Fruit fly (Drosophila melanogaster) whole organism, embryonic: ENCODE results near the gene CG7985.

Experiments used
- Bgb ChIP-seq: fragments of 200-800 bp; sonication (Bioruptor generic); IDR thresholded peaks from 2 replicates; pipeline ENCODE4 v1.3.6; 2022; ENCODE audit warnings: missing biosample characterization, missing genetic modification characterization; ENCODE audit not compliant: partially characterized antibody
- CG10321 ChIP-seq: fragments of 200-800 bp; sonication (Bioruptor generic); IDR thresholded peaks from 2 replicates; pipeline ENCODE4 v1.3.6; 2022; ENCODE audit warnings: missing biosample characterization, missing genetic modification characterization
- CG10462 ChIP-seq: fragments of 200-800 bp; sonication (Bioruptor generic); optimal IDR thresholded peaks from 2 replicates; lab custom pipeline; 2016; ENCODE audit warnings: missing biosample characterization, missing genetic modification characterization
- CG10565 ChIP-seq: fragments of 200-800 bp; sonication (Bioruptor generic); optimal IDR thresholded peaks from 3 replicates; lab custom pipeline; 2016; ENCODE audit warnings: missing biosample characterization, mild to moderate bottlenecking, missing genetic modification characterization
- CG1233 ChIP-seq: fragments of 200-800 bp; sonication (Bioruptor generic); optimal IDR thresholded peaks from 4 replicates; lab custom pipeline; 2018; ENCODE audit warnings: missing biosample characterization, mild to moderate bottlenecking, missing genetic modification characterization
- CG13424 ChIP-seq: fragments of 200-800 bp; sonication (Bioruptor generic); optimal IDR thresholded peaks from 2 replicates; lab custom pipeline; 2019; ENCODE audit warnings: missing biosample characterization, mild to moderate bottlenecking, missing genetic modification characterization, moderate library complexity
- CG14050 ChIP-seq: fragments of 200-800 bp; sonication (Bioruptor generic); IDR thresholded peaks from 3 replicates; pipeline ENCODE4 v1.3.6; 2022; ENCODE audit warnings: missing biosample characterization, missing genetic modification characterization
- CG14965 ChIP-seq: fragments of 200-800 bp; sonication (Bioruptor generic); optimal IDR thresholded peaks from 2 replicates; lab custom pipeline; 2016; ENCODE audit warnings: missing biosample characterization, missing genetic modification characterization, borderline replicate concordance
- CG15269 ChIP-seq: fragments of 200-800 bp; sonication (Bioruptor generic); optimal IDR thresholded peaks from 2 replicates; lab custom pipeline; 2018; ENCODE audit warnings: missing biosample characterization, mild to moderate bottlenecking, missing genetic modification characterization, moderate library complexity
- CG1647 ChIP-seq: fragments of 200-800 bp; sonication (Bioruptor generic); optimal IDR thresholded peaks from 3 replicates; lab custom pipeline; 2016; ENCODE audit warnings: missing biosample characterization, missing genetic modification characterization
- CG17829 ChIP-seq: fragments of 200-800 bp; optimal IDR thresholded peaks from 2 replicates; lab custom pipeline; 2019; ENCODE audit warnings: missing biosample characterization, mild to moderate bottlenecking, missing genetic modification characterization, moderate library complexity
- CG2116 ChIP-seq: fragments of 200-800 bp; sonication (Bioruptor generic); optimal IDR thresholded peaks from 3 replicates; lab custom pipeline; 2018; ENCODE audit warnings: missing biosample characterization, mild to moderate bottlenecking, missing genetic modification characterization
- CG2199 ChIP-seq: fragments of 200-800 bp; sonication (Bioruptor generic); IDR thresholded peaks from 3 replicates; pipeline ENCODE4 v1.3.6; 2022; ENCODE audit warnings: missing biosample characterization, missing genetic modification characterization
- CG2712 ChIP-seq: fragments of 200-800 bp; optimal IDR thresholded peaks from 3 replicates; lab custom pipeline; 2019; ENCODE audit warnings: missing biosample characterization, mild to moderate bottlenecking, missing genetic modification characterization, moderate library complexity
- CG33557 ChIP-seq: fragments of 200-800 bp; sonication (Bioruptor generic); optimal IDR thresholded peaks from 2 replicates; lab custom pipeline; 2019; ENCODE audit warnings: missing biosample characterization, mild to moderate bottlenecking, missing genetic modification characterization, moderate library complexity
- CG6254 ChIP-seq: fragments of 200-800 bp; sonication (Bioruptor generic); optimal IDR thresholded peaks from 3 replicates; lab custom pipeline; 2017; ENCODE audit warnings: mild to moderate bottlenecking, missing biosample characterization, missing genetic modification reagents, missing genetic modification characterization
- CG6689 ChIP-seq: fragments of 200-800 bp; sonication (Bioruptor generic); IDR thresholded peaks from 2 replicates; pipeline ENCODE4 v1.3.6; 2022; ENCODE audit warnings: missing biosample characterization, missing genetic modification characterization
- CG8944 ChIP-seq: fragments of 200-800 bp; sonication (Bioruptor generic); optimal IDR thresholded peaks from 3 replicates; lab custom pipeline; 2016; ENCODE audit warnings: missing biosample characterization, missing genetic modification characterization
- CG9437 ChIP-seq: fragments of 200-800 bp; sonication (Bioruptor generic); optimal IDR thresholded peaks from 2 replicates; lab custom pipeline; 2018; ENCODE audit warnings: missing biosample characterization, mild to moderate bottlenecking, missing genetic modification characterization
- CG9727 ChIP-seq: fragments of 200-800 bp; sonication (Bioruptor generic); optimal IDR thresholded peaks from 3 replicates; lab custom pipeline; 2017; ENCODE audit warnings: missing biosample characterization, mild to moderate bottlenecking, missing genetic modification characterization
- CG9932 ChIP-seq: fragments of 200-800 bp; sonication (Bioruptor generic); IDR thresholded peaks from 2 replicates; pipeline ENCODE4 v1.3.6; 2022; ENCODE audit warnings: missing biosample characterization, missing genetic modification characterization
- Doc2 ChIP-seq: fragments of 200-800 bp; sonication (Bioruptor generic); IDR thresholded peaks from 2 replicates; pipeline ENCODE4 v1.3.6; 2022; ENCODE audit warnings: missing biosample characterization, missing genetic modification characterization
- Drgx ChIP-seq: fragments of 200-800 bp; sonication (Bioruptor generic); IDR thresholded peaks from 2 replicates; pipeline ENCODE4 v1.3.6; 2022; ENCODE audit warnings: missing biosample characterization, missing genetic modification characterization
- Lhr ChIP-seq: fragments of 200-800 bp; sonication (Bioruptor generic); optimal IDR thresholded peaks from 3 replicates; lab custom pipeline; 2017; ENCODE audit warnings: mild to moderate bottlenecking, missing biosample characterization, missing genetic modification reagents, missing genetic modification characterization
- Med ChIP-seq: fragments of 200-800 bp; sonication (Bioruptor generic); peaks from one replicate; lab custom pipeline; 2016; ENCODE audit warnings: missing biosample characterization, missing genetic modification characterization, mild to moderate bottlenecking, inconsistent platforms, moderate library complexity
- Mrtf ChIP-seq: fragments of 200-800 bp; sonication (Bioruptor generic); IDR thresholded peaks from 3 replicates; pipeline ENCODE4 v1.3.6; 2022; ENCODE audit warnings: missing biosample characterization, missing genetic modification characterization
- Myb ChIP-seq: fragments of 200-800 bp; sonication (Bioruptor generic); optimal IDR thresholded peaks from 2 replicates; lab custom pipeline; 2016; ENCODE audit warnings: missing biosample characterization, missing genetic modification characterization
- NfI ChIP-seq: fragments of 200-800 bp; sonication (Bioruptor generic); optimal IDR thresholded peaks from 3 replicates; lab custom pipeline; 2018; ENCODE audit warnings: missing biosample characterization, mild to moderate bottlenecking, missing genetic modification characterization, moderate library complexity
- Pdp1 ChIP-seq, 2 experiments: fragments of 200-800 bp; sonication (Bioruptor generic); optimal IDR thresholded peaks; 3 replicates each; lab custom pipeline; 2016; ENCODE audit warnings: missing biosample characterization in 2 of 2, missing genetic modification characterization in 2 of 2, mild to moderate bottlenecking in 1 of 2, moderate library complexity in 1 of 2
- Side ChIP-seq: fragments of 200-800 bp; sonication (Bioruptor generic); optimal IDR thresholded peaks from 2 replicates; lab custom pipeline; 2016; ENCODE audit warnings: missing biosample characterization, missing genetic modification characterization
- Stat92E ChIP-seq, 3 experiments: fragments of >200 bp in 2 of 3; fragments of 200-800 bp in 1 of 3; sonication (Bioruptor generic) in 1 of 3; optimal IDR thresholded peaks; 2 replicates each; lab custom pipeline; 2017 to 2019; ENCODE audit warnings: missing biosample characterization in 3 of 3, missing genetic modification characterization in 3 of 3, mild to moderate bottlenecking in 1 of 3, moderate library complexity in 1 of 3
- Trl ChIP-seq, 3 experiments: fragments of >200 bp in 2 of 3; fragments of 200-800 bp in 1 of 3; sonication (Bioruptor generic) in 1 of 3; optimal IDR thresholded peaks; 2 replicates in 1 of 3; 3 replicates in 2 of 3; lab custom pipeline; 2016 to 2017; ENCODE audit warnings: missing biosample characterization in 1 of 3, missing genetic modification characterization in 1 of 3
- Vsx1 ChIP-seq: fragments of 200-800 bp; sonication (Bioruptor generic); optimal IDR thresholded peaks from 2 replicates; lab custom pipeline; 2017; ENCODE audit warnings: missing biosample characterization, mild to moderate bottlenecking, missing genetic modification characterization, missing genetic modification reagents
- YL-1 ChIP-seq: fragments of 200-800 bp; sonication (Bioruptor generic); optimal IDR thresholded peaks from 3 replicates; lab custom pipeline; 2017; ENCODE audit warnings: missing biosample characterization, mild to moderate bottlenecking, missing genetic modification characterization
- ato ChIP-seq: fragments of 200-800 bp; sonication (Bioruptor generic); IDR thresholded peaks from 2 replicates; pipeline ENCODE4 v1.3.6; 2022; ENCODE audit warnings: missing biosample characterization, missing genetic modification characterization; ENCODE audit not compliant: partially characterized antibody
- cwo ChIP-seq: fragments of 200-800 bp; sonication (Bioruptor generic); optimal IDR thresholded peaks from 3 replicates; lab custom pipeline; 2017; ENCODE audit warnings: missing biosample characterization, missing genetic modification characterization, mild to moderate bottlenecking, moderate library complexity, missing genetic modification reagents
- ems ChIP-seq: fragments of 200-800 bp; sonication (Bioruptor generic); optimal IDR thresholded peaks from 3 replicates; lab custom pipeline; 2016; ENCODE audit warnings: missing biosample characterization, missing genetic modification characterization
- fd96Cb ChIP-seq: fragments of 200-800 bp; sonication (Bioruptor generic); optimal IDR thresholded peaks from 2 replicates; lab custom pipeline; 2018; ENCODE audit warnings: missing biosample characterization, mild to moderate bottlenecking, missing genetic modification characterization, moderate library complexity
- gt ChIP-seq: fragments of 200-800 bp; sonication (Bioruptor generic); IDR thresholded peaks from 2 replicates; pipeline ENCODE4 v1.3.6; 2022; ENCODE audit warnings: missing biosample characterization, missing genetic modification characterization
- odd ChIP-seq: fragments of 200-800 bp; sonication (Bioruptor generic); optimal IDR thresholded peaks from 2 replicates; lab custom pipeline; 2017; ENCODE audit warnings: missing biosample characterization, mild to moderate bottlenecking, missing genetic modification characterization
- pan ChIP-seq, 4 experiments: fragments of >200 bp in 3 of 4; fragments of 200-800 bp in 1 of 4; sonication (Bioruptor generic) in 1 of 4; optimal IDR thresholded peaks in 3 of 4; IDR thresholded peaks in 1 of 4; 2 replicates each; pipeline versions ENCODE4 v1.3.6 to Lab custom; 2017 to 2022; ENCODE audit warnings: missing biosample characterization in 2 of 4, missing genetic modification characterization in 2 of 4, mixed read lengths in 1 of 4
- sd ChIP-seq: fragments of 200-800 bp; sonication (Bioruptor generic); optimal IDR thresholded peaks from 3 replicates; lab custom pipeline; 2018; ENCODE audit warnings: missing biosample characterization, mild to moderate bottlenecking, missing genetic modification characterization, moderate library complexity
- shn ChIP-seq: fragments of 200-800 bp; sonication (Bioruptor generic); optimal IDR thresholded peaks from 3 replicates; lab custom pipeline; 2016; ENCODE audit warnings: missing biosample characterization, missing genetic modification characterization
- tna ChIP-seq: fragments of 200-800 bp; sonication (Bioruptor generic); IDR thresholded peaks from 2 replicates; pipeline ENCODE4 v1.3.6; 2022; ENCODE audit warnings: missing biosample characterization, missing genetic modification characterization; ENCODE audit not compliant: partially characterized antibody
- ttk ChIP-seq: fragments of 200-800 bp; sonication (Bioruptor generic); IDR thresholded peaks from 2 replicates; pipeline ENCODE4 v2.1.2; 2022; ENCODE audit warnings: missing biosample characterization, missing genetic modification characterization
- vfl ChIP-seq: fragments of 200-800 bp; sonication (Bioruptor generic); optimal IDR thresholded peaks from 2 replicates; lab custom pipeline; 2016; ENCODE audit warnings: missing biosample characterization, missing genetic modification characterization
- wdn ChIP-seq: fragments of 200-800 bp; sonication (Bioruptor generic); IDR thresholded peaks from 2 replicates; pipeline ENCODE4 v1.3.6; 2022; ENCODE audit warnings: missing biosample characterization, missing genetic modification characterization

CG7985 gene

DNA sequence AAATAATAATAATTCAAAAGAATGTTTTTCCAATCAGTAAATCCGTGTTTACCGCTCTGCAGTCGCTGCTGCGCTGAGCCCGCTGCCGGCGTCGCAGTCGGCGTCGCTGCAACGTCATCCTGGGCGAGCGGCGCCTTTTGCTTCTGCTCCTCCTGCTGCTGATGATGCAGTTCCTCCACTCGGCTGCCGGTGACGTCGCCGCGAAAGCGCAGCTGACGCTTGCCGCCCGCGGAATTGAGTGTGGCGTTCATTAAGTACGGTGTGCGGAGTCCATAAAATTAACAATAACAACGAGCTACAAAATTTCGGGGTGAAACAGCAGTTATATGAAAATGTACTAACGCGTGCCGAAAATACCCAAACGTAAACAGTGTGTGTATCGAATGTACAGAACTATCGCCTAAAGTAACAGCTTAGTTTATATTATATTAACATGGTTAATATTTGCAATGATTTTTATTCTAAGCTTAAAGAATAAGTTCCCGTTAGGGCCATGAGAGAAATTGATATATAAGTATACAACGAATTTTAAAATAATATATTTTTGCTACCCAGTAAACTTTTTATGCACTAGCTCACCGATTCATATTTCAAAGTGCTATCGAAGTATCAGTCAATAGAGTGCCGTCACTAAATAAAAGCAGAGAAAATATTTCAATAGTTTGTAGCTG, 35.5 kb upstream of the CG7985 start, which contains the start of the genes CG7218 and Cbp20 (continued):
- TF ChIP-seq Myb (GFP tag; lab: Kevin White, UChicago) (peak; percentile 45), CG14965 (GFP tag; lab: Kevin White, UChicago) (no peak), CG15269 (peak; percentile 71), tna (peak; percentile 29; the same call in 1 of the 2 replicates), CG9727 (GFP tag; lab: Kevin White, UChicago) (peak; percentile 59), fd96Cb (tag; lab: Kevin White, UChicago) (peak; percentile 19), odd (GFP tag; lab: Kevin White, UChicago) (no peak), CG33557 (peak; percentile 65), CG2116 (GFP tag; lab: Kevin White, UChicago) (peak; percentile 83), CG2199 (no peak), CG10321 (GFP tag; lab: Robert Waterston, UW) (0 out of 2 replicates have a peak, but pooled peaks have one; percentile 33), CG17829 (tag; lab: Kevin White, UChicago) (peak; percentile 75), CG10565 (GFP tag; lab: Kevin White, UChicago) (no peak), CG9437 (GFP tag; lab: Kevin White, UChicago) (peak; percentile 73), ttk (GFP tag; lab: Robert Waterston, UW) (peak; percentile 59; the same call in 1 of the 2 replicates), Mrtf (GFP tag; lab: Robert Waterston, UW) (peak; percentile 63; the same call in 1 of the 3 replicates), CG1647 (GFP tag; lab: Kevin White, UChicago) (peak; percentile 34), CG13424 (tag; lab: Kevin White, UChicago) (peak; percentile 78), Pdp1 (GFP tag; optimal IDR thresholded peaks at IDR 0.05; lab: Kevin White, UChicago) (peak; percentile 58 to 71), YL-1 (peak; percentile 79), Trl (optimal IDR thresholded peaks at IDR 0.05; lab: Kevin White, UChicago) (no peak), Trl (GFP tag; optimal IDR thresholded peaks at IDR 0.05; lab: Kevin White, UChicago) (peak; percentile 58), vfl (peak; percentile 75), CG9932 (GFP tag; lab: Robert Waterston, UW) (peak; percentile 95), cwo (GFP tag; lab: Kevin White, UChicago) (peak; percentile 49), CG14050 (peak; percentile 54), CG8944 (GFP tag; lab: Kevin White, UChicago) (peak; percentile 50), Vsx1 (GFP tag; lab: Kevin White, UChicago) (no peak), sd (peak; percentile 65), gt (no peak), pan (optimal IDR thresholded peaks at IDR 0.05; lab: Kevin White, UChicago) (no peak), pan (GFP tag; optimal IDR thresholded peaks at IDR 0.05 in 1 of 2, IDR thresholded peaks at IDR 0.05 in 1 of 2) (peak in 1 of 2 experiments; percentile 82), Stat92E (GFP tag; optimal IDR thresholded peaks at IDR 0.05; lab: Kevin White, UChicago) (no peak), CG10462 (peak; percentile 45), Bgb (GFP tag; lab: Robert Waterston, UW) (peak; percentile 79), Drgx (GFP tag; lab: Robert Waterston, UW) (peak; percentile 55), NfI (GFP tag; lab: Kevin White, UChicago) (peak; percentile 74), ato (GFP tag; lab: Robert Waterston, UW) (peak; percentile 69), CG6254 (GFP tag; lab: Kevin White, UChicago) (peak; percentile 37), Doc2 (GFP tag; lab: Robert Waterston, UW) (no peak), CG6689 (GFP tag; lab: Robert Waterston, UW) (peak; percentile 65), Side (GFP tag; lab: Kevin White, UChicago) (no peak), ems (peak; percentile 49), CG2712 (tag; lab: Kevin White, UChicago) (peak; percentile 74), wdn (GFP tag; lab: Robert Waterston, UW) (peak; percentile 64; the same call in 1 of the 2 replicates), CG1233 (peak; percentile 67), Med (GFP tag; lab: Kevin White, UChicago) (peak; percentile 95), shn (GFP tag; lab: Kevin White, UChicago) (peak; percentile 53), Lhr (GFP tag; lab: Kevin White, UChicago) (no peak)
